Fruit fly (Drosophila melanogaster) whole organism, pupa: ENCODE measurements around the gene Hpf1.
A peak's percentile ranks its signal among the peaks of the same experiment; 100 is the strongest.

ENCODE experiments used
- CG10348 ChIP-seq: fragments of 200-800 bp; sonication (Bioruptor generic); IDR thresholded peaks from 2 replicates; pipeline ENCODE4 v1.3.6; 2022; ENCODE audit warnings: missing biosample characterization, missing genetic modification characterization
- CG12605 ChIP-seq: fragments of 200-800 bp; sonication (Bioruptor generic); IDR thresholded peaks from 2 replicates; pipeline ENCODE4 v1.3.6; 2022; ENCODE audit warnings: missing biosample characterization, missing genetic modification characterization
- CG13204 ChIP-seq: fragments of 200-800 bp; sonication (Bioruptor generic); optimal IDR thresholded peaks from 2 replicates; lab custom pipeline; 2018; ENCODE audit warnings: missing biosample characterization, mild to moderate bottlenecking, missing genetic modification characterization, moderate library complexity
- CG14655 ChIP-seq: fragments of 200-800 bp; sonication (Bioruptor generic); optimal IDR thresholded peaks from 3 replicates; lab custom pipeline; 2017; ENCODE audit warnings: mild to moderate bottlenecking, missing biosample characterization, missing genetic modification reagents, missing genetic modification characterization
- CG15710 ChIP-seq: fragments of 200-800 bp; sonication (Bioruptor generic); optimal IDR thresholded peaks from 2 replicates; lab custom pipeline; 2018; ENCODE audit warnings: missing biosample characterization, mild to moderate bottlenecking, missing genetic modification characterization, moderate library complexity
- CG17806 ChIP-seq: fragments of 200-800 bp; sonication (Bioruptor generic); optimal IDR thresholded peaks from 2 replicates; lab custom pipeline; 2018; ENCODE audit warnings: missing biosample characterization, mild to moderate bottlenecking, missing genetic modification characterization, moderate library complexity
- CG32121 ChIP-seq: fragments of 200-800 bp; sonication (Bioruptor generic); IDR thresholded peaks from 2 replicates; pipeline ENCODE4 v1.3.6; 2022; ENCODE audit warnings: missing biosample characterization, missing genetic modification characterization
- CG34367 ChIP-seq: fragments of 200-800 bp; sonication (Bioruptor generic); optimal IDR thresholded peaks from 2 replicates; lab custom pipeline; 2018; ENCODE audit warnings: missing biosample characterization, mild to moderate bottlenecking, missing genetic modification characterization
- CG4496 ChIP-seq: fragments of 200-800 bp; sonication (Bioruptor generic); IDR thresholded peaks from 3 replicates; pipeline ENCODE4 v1.3.6; 2022; ENCODE audit warnings: missing biosample characterization, missing genetic modification characterization
- CG8159 ChIP-seq: fragments of 200-800 bp; sonication (Bioruptor generic); optimal IDR thresholded peaks from 3 replicates; lab custom pipeline; 2018; ENCODE audit warnings: missing biosample characterization, mild to moderate bottlenecking, missing genetic modification characterization, moderate library complexity
- CG8301 ChIP-seq: fragments of 200-800 bp; sonication (Bioruptor generic); optimal IDR thresholded peaks from 2 replicates; lab custom pipeline; 2018; ENCODE audit warnings: missing biosample characterization, mild to moderate bottlenecking, missing genetic modification characterization
- CG9948 ChIP-seq: fragments of 200-800 bp; sonication (Bioruptor generic); optimal IDR thresholded peaks from 2 replicates; lab custom pipeline; 2018; ENCODE audit warnings: missing biosample characterization, mild to moderate bottlenecking, missing genetic modification characterization, moderate library complexity
- D1 ChIP-seq: fragments of 200-800 bp; sonication (Bioruptor generic); optimal IDR thresholded peaks from 2 replicates; lab custom pipeline; 2018; ENCODE audit warnings: missing biosample characterization, mild to moderate bottlenecking, missing genetic modification characterization, moderate library complexity
- Ets98B ChIP-seq: fragments of 200-800 bp; sonication (Bioruptor generic); IDR thresholded peaks from 2 replicates; pipeline ENCODE4 v1.3.6; 2022; ENCODE audit warnings: missing biosample characterization, missing genetic modification characterization
- Pif1A ChIP-seq: fragments of 200-800 bp; sonication (Bioruptor generic); optimal IDR thresholded peaks from 3 replicates; lab custom pipeline; 2016; ENCODE audit warnings: missing biosample characterization, missing genetic modification characterization
- Pif1B ChIP-seq: fragments of 200-800 bp; sonication (Bioruptor generic); optimal IDR thresholded peaks from 3 replicates; lab custom pipeline; 2016; ENCODE audit warnings: missing biosample characterization, missing genetic modification characterization
- Snoo ChIP-seq: fragments of 200-800 bp; sonication (Bioruptor generic); optimal IDR thresholded peaks from 3 replicates; lab custom pipeline; 2017; ENCODE audit warnings: missing biosample characterization, mild to moderate bottlenecking, missing genetic modification characterization, inconsistent platforms
- fd96Ca ChIP-seq: fragments of 200-800 bp; sonication (Bioruptor generic); IDR thresholded peaks from 3 replicates; pipeline ENCODE4 v1.3.6; 2022; ENCODE audit warnings: missing biosample characterization, missing genetic modification characterization
- gl ChIP-seq: fragments of 200-800 bp; sonication (Bioruptor generic); optimal IDR thresholded peaks from 2 replicates; lab custom pipeline; 2018; ENCODE audit warnings: missing biosample characterization, mild to moderate bottlenecking, missing genetic modification characterization
- rn ChIP-seq: fragments of 200-800 bp; sonication (Bioruptor generic); IDR thresholded peaks from 2 replicates; pipeline ENCODE4 v1.3.6; 2022; ENCODE audit warnings: missing biosample characterization, missing genetic modification characterization

Hpf1 gene

DNA sequence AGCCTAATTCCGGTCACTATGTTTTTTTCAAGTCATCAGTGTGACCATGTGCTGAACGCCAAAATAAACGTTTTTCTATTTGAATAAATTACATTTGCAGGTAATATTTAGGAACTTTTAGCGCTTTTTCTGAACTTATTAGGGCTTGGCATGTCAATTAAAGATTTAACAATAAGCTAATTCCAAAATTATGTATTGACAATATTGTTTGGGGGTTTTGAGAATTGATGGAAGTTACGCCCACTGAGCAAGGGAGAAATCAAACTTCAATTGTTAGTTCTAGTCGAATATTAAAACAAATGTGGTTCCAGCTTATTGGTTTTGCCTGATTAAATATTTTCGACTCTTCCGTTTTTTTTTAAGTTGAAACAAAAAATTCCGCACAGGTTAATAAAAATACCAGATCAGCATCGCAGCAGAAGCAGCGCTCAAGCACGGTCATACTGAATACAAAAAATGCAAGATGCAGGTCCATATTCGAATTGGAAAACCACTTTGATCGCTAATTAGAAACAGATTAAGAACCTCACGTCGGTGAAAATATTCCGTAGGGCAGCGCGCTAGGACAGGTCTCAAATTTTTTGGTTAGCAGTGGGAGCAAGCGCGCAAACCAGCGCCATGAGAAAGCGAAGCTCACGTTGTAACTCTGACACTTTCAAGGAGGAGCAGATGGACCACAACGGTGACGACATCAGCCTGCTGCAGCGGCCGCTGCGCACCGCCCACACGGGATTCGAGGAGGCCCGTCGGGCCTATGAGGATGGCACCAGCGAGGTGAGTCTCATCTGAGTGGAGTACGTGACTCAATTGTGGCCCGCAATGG lies 2.8 kb downstream of the Hpf1 start, which contains the start of the genes PSMG1 and CG10979:
Gene PSMG1, minus strand, starts transcription at position 51 of the 823 bp plus-strand sequence.
Gene CG10979, plus strand, starts transcription at position 439 of the 823 bp plus-strand sequence.
- TF ChIP-seq CG32121: no peak
- TF ChIP-seq CG12605 (GFP tag; lab: Robert Waterston, UW): no peak

DNA sequence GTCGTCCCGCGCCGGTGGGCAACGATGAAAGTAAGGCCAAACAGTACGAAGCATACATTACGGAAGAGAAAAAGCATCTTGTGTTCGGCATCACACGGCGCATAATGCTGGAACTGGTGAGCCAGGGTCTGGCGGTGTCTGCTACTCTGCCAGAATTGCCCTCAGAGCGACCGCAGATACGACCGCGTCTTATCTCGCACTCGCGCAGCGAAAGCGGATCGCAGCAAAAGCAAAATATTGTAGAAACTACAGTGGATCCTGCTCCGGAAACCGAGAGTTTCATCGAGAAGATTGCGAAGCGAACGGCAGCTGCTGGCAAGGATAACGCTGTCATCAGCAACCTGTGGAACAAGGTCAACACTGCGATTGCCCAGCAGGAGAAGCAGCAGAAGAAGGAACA lies 6.0 kb downstream of the Hpf1 start:
- no peak for TF ChIP-seq gl (tag; lab: Kevin White, UChicago)

DNA sequence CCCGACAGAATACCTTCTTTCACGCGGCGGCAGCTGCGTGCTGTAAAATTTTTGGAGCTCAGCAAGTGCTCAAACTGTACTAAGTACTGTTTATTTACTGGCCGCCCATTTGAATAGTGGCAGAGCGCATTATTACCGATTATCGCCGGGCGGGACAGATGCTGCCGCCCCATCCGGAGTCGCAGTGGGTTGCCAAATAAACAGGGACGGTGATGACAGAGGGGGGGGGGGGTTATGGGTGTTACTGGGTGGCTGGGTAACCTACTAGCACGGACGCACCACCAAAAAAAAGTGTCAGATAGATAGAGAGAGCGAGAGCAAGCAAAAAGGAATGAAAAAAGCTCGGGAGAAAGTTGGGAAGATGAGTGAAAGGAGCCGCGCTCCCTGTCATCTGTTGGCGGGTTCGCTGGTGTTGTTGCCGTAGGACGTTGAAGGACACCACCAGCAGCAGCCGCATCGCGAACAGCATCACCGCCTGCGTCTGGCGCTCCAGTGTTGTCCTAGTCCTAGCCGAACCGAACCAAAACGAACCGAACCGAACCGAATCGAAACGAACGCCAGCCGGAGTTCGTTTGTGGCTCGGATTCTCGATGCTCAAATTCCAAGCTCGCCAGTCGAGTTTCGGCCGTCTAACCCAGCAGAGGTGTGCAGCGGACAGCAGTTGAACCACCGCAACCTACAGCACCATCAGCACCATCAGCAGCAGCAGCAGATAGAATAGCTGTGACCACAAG lies 10.2 kb downstream of the Hpf1 start, which contains the start of gene CG11000:
Gene CG11000, plus strand, starts transcription at position 626 of the 734 bp plus-strand sequence.
- peak; percentile 44 for TF ChIP-seq CG13204 (GFP tag; lab: Kevin White, UChicago)
- TF ChIP-seq rn (GFP tag; lab: Robert Waterston, UW): no peak

DNA sequence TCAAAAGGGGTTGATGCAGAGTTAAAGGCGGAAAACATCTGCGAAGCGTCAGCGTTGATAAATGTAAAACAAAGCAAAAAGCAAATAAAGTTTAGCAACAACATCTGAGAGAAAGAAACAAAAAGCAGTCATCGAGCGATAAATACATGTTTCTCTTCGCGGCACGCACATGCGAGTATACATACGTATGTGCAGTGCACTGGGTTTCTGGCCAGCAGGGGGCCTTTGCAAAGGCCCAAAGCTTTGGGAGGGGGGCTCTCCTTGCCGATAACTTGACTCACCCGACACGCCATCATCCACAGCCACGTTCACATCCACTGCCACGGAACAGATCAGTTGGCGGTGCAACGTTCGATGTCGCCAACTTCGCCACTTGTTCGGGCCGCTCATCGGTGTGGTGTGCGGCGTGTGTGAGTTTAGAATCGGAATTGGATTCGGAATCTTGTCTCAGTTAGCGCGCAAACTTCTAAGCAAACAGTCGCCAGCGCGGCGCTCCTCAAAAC lies 21.5 kb downstream of the Hpf1 start, which contains the start of gene CG42675:
Gene CG42675, plus strand, starts transcription at position 453 of the 503 bp plus-strand sequence.
- TF ChIP-seq CG8159 (tag; lab: Kevin White, UChicago) (no peak), fd96Ca (GFP tag; lab: Robert Waterston, UW) (no peak), gl (tag; lab: Kevin White, UChicago) (no peak), CG12605 (GFP tag; lab: Robert Waterston, UW) (no peak), CG34367 (tag; lab: Kevin White, UChicago) (no peak), Ets98B (GFP tag; lab: Robert Waterston, UW) (peak; percentile 37; the same call in 1 of the 2 replicates), CG32121 (peak; percentile 14; the same call in 1 of the 2 replicates), CG10348 (GFP tag; lab: Robert Waterston, UW) (no peak), CG17806 (tag; lab: Kevin White, UChicago) (no peak), CG4496 (GFP tag; lab: Robert Waterston, UW) (peak; percentile 63; the same call in 2 of the 3 replicates), CG13204 (GFP tag; lab: Kevin White, UChicago) (no peak), CG8301 (no peak), CG9948 (no peak), D1 (tag; lab: Kevin White, UChicago) (no peak), Snoo (tag; lab: Kevin White, UChicago) (no peak), Pif1A (GFP tag; lab: Kevin White, UChicago) (no peak), CG14655 (GFP tag; lab: Kevin White, UChicago) (no peak), CG15710 (tag; lab: Kevin White, UChicago) (no peak)

DNA sequence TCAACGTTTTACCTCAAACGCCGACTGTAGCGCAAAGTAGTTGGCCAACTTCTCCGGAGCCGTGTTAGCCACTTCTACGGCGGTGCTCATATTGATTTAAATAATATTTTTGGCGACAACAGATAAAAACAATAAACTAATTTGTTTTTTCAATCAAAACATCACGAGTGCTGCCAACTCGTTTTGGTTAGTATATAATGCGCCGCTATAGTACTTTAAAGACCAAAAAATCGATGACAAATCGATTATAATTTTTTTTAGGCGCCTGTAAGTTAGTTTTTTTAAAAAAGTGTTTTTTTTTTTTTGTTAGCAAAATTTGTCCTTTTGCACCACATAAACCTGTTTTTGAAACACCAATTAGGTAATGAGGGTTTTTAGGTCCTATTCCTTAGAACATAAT lies 29.6 kb downstream of the Hpf1 start, which contains the start of gene Hpr1:
Gene Hpr1, minus strand, starts transcription at position 198 of the 400 bp plus-strand sequence.
- TF ChIP-seq CG4496 (GFP tag; lab: Robert Waterston, UW) (no peak), CG12605 (GFP tag; lab: Robert Waterston, UW) (no peak), D1 (tag; lab: Kevin White, UChicago) (no peak), CG13204 (GFP tag; lab: Kevin White, UChicago) (no peak), CG14655 (GFP tag; lab: Kevin White, UChicago) (no peak), fd96Ca (GFP tag; lab: Robert Waterston, UW) (no peak), Snoo (tag; lab: Kevin White, UChicago) (no peak), Pif1B (GFP tag; lab: Kevin White, UChicago) (no peak), Pif1A (GFP tag; lab: Kevin White, UChicago) (no peak), CG15710 (tag; lab: Kevin White, UChicago) (no peak), Ets98B (GFP tag; lab: Robert Waterston, UW) (no peak)

DNA sequence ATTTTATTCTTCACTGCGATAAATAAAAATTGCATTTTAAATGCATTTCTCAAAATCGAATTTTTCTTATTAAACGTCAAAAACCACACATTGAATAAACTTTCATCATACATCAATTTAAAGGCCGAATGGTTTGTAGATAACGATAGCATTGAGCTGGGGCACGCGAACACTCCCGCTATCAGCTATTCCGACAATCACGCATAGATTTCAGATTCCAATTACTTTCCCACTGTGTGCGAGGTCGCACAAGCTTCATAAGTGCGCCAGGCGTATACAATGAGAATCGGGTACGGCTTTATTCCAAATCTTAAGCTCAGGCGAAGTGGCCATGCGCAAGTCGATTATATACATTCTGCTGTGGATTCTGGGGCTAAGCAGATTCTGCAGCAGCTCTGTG lies 30.1 kb downstream of the Hpf1 start, which contains the start of gene CG46303:
Gene CG46303, plus strand, starts transcription at position 223 of the 400 bp plus-strand sequence.
- TF ChIP-seq CG17806 (tag; lab: Kevin White, UChicago) (no peak), Pif1A (GFP tag; lab: Kevin White, UChicago) (no peak), CG14655 (GFP tag; lab: Kevin White, UChicago) (no peak), CG8301 (no peak), CG13204 (GFP tag; lab: Kevin White, UChicago) (no peak), Snoo (tag; lab: Kevin White, UChicago) (no peak), Ets98B (GFP tag; lab: Robert Waterston, UW) (no peak), CG32121 (no peak), CG34367 (tag; lab: Kevin White, UChicago) (no peak), CG4496 (GFP tag; lab: Robert Waterston, UW) (no peak), fd96Ca (GFP tag; lab: Robert Waterston, UW) (no peak), gl (tag; lab: Kevin White, UChicago) (no peak), CG12605 (GFP tag; lab: Robert Waterston, UW) (no peak), Pif1B (GFP tag; lab: Kevin White, UChicago) (no peak), CG8159 (tag; lab: Kevin White, UChicago) (no peak), CG15710 (tag; lab: Kevin White, UChicago) (no peak), rn (GFP tag; lab: Robert Waterston, UW) (no peak), CG10348 (GFP tag; lab: Robert Waterston, UW) (no peak), D1 (tag; lab: Kevin White, UChicago) (no peak), CG9948 (no peak)
